Worm (Caenorhabditis elegans) whole organism, L1 larva: ENCODE results near the gene F09G2.1.

Source experiments
- C04F5.9 ChIP-seq: sonication (generic microtip); optimal IDR thresholded peaks from 2 replicates; lab custom pipeline; 2016; ENCODE audit warnings: missing genetic modification characterization, missing compliant biosample characterization
- C16A3.4 ChIP-seq: fragments of 150-350 bp; optimal IDR thresholded peaks from 2 replicates; lab custom pipeline; 2014; ENCODE audit warnings: missing biosample characterization, missing genetic modification characterization
- C34B4.2 ChIP-seq: sonication (generic microtip); optimal IDR thresholded peaks from 2 replicates; lab custom pipeline; 2017; ENCODE audit warnings: mild to moderate bottlenecking, missing genetic modification characterization, missing compliant biosample characterization
- F16B12.6 ChIP-seq: fragments of 150-350 bp; optimal IDR thresholded peaks from 2 replicates; lab custom pipeline; 2014; ENCODE audit warnings: missing biosample characterization, missing genetic modification characterization
- aha-1 ChIP-seq: fragments of 150-350 bp; optimal IDR thresholded peaks from 2 replicates; lab custom pipeline; 2014; ENCODE audit warnings: missing biosample characterization, missing genetic modification characterization
- aly-2 ChIP-seq: fragments of 150-350 bp; optimal IDR thresholded peaks from 2 replicates; lab custom pipeline; 2014; ENCODE audit warnings: missing biosample characterization, missing genetic modification characterization
- ceh-8 ChIP-seq: fragments of 200-800 bp; sonication (Bioruptor generic); optimal IDR thresholded peaks from 2 replicates; lab custom pipeline; 2018; ENCODE audit warnings: mild to moderate bottlenecking, missing genetic modification characterization, moderate library complexity, missing compliant biosample characterization
- ceh-82 ChIP-seq, 3 experiments: fragments of 150-350 bp in 1 of 3; sonication (generic microtip) in 2 of 3; optimal IDR thresholded peaks; 2 replicates each; lab custom pipeline; 2014 to 2017; ENCODE audit warnings: missing biosample characterization in 3 of 3, missing genetic modification characterization in 3 of 3
- ces-1 ChIP-seq: fragments of 150-350 bp; optimal IDR thresholded peaks from 2 replicates; lab custom pipeline; 2014; ENCODE audit warnings: missing biosample characterization, missing genetic modification reagents, missing genetic modification characterization
- dpl-1 ChIP-seq, 3 experiments: fragments of 150-350 bp in 2 of 3; sonication (generic microtip) in 1 of 3; optimal IDR thresholded peaks; 2 replicates each; lab custom pipeline; 2014 to 2017; ENCODE audit warnings: missing biosample characterization in 3 of 3, missing genetic modification characterization in 3 of 3, missing genetic modification reagents in 3 of 3
- efl-1 ChIP-seq, 4 experiments: fragments of 150-350 bp; optimal IDR thresholded peaks in 3 of 4; peaks in 1 of 4; 1 replicate in 1 of 4; 2 replicates in 3 of 4; lab custom pipeline; 2014; ENCODE audit warnings: missing biosample characterization in 2 of 4, missing genetic modification characterization in 2 of 4, missing genetic modification reagents in 2 of 4
- efl-3 ChIP-seq: fragments of 200-800 bp; sonication (Bioruptor generic); optimal IDR thresholded peaks from 2 replicates; lab custom pipeline; 2018; ENCODE audit warnings: mild to moderate bottlenecking, missing genetic modification characterization, missing compliant biosample characterization
- egl-13 ChIP-seq: sonication (generic microtip); optimal IDR thresholded peaks from 2 replicates; lab custom pipeline; 2016; ENCODE audit warnings: missing genotype, missing genetic modification reagents, missing genetic modification characterization, missing compliant biosample characterization
- elt-2 ChIP-seq: sonication (generic microtip); optimal IDR thresholded peaks from 2 replicates; lab custom pipeline; 2016; ENCODE audit warnings: missing genetic modification characterization, mild to moderate bottlenecking, inconsistent platforms, missing compliant biosample characterization, missing genetic modification reagents
- fkh-10 ChIP-seq: sonication (generic microtip); optimal IDR thresholded peaks from 2 replicates; lab custom pipeline; 2017; ENCODE audit warnings: missing biosample characterization, missing genetic modification reagents, missing genetic modification characterization
- hlh-17 ChIP-seq: fragments of 200-800 bp; sonication (Bioruptor generic); optimal IDR thresholded peaks from 2 replicates; lab custom pipeline; 2018; ENCODE audit warnings: missing genetic modification characterization, mild to moderate bottlenecking, missing compliant biosample characterization, moderate library complexity, borderline replicate concordance
- hpl-2 ChIP-seq: fragments of 150-350 bp; optimal IDR thresholded peaks from 2 replicates; lab custom pipeline; 2014; ENCODE audit warnings: missing biosample characterization, missing genetic modification reagents, missing genetic modification characterization
- isw-1 ChIP-seq: fragments of 200-800 bp; sonication (Bioruptor generic); IDR thresholded peaks from 2 replicates; pipeline ENCODE4 v1.3.6; 2022; ENCODE audit warnings: missing genetic modification characterization, missing compliant biosample characterization
- jun-1 ChIP-seq: fragments of 150-350 bp; optimal IDR thresholded peaks from 2 replicates; lab custom pipeline; 2014; ENCODE audit warnings: missing biosample characterization, missing genetic modification reagents, missing genetic modification characterization
- lin-13 ChIP-seq: fragments of 150-350 bp; optimal IDR thresholded peaks from 2 replicates; lab custom pipeline; 2014; ENCODE audit warnings: missing biosample characterization, missing genetic modification reagents, missing genetic modification characterization
- lin-15B ChIP-seq: fragments of 150-350 bp; sonication (generic microtip); optimal IDR thresholded peaks from 3 replicates; lab custom pipeline; 2014; ENCODE audit warnings: missing biosample characterization, missing genetic modification characterization
- lin-39 ChIP-seq: fragments of 150-350 bp; optimal IDR thresholded peaks from 2 replicates; lab custom pipeline; 2014; ENCODE audit warnings: missing biosample characterization, missing genetic modification reagents, missing genetic modification characterization
- lir-3 ChIP-seq: sonication (generic microtip); optimal IDR thresholded peaks from 2 replicates; lab custom pipeline; 2016; ENCODE audit warnings: mild to moderate bottlenecking, missing genetic modification characterization, moderate library complexity, missing compliant biosample characterization; ENCODE audit not compliant: poor library complexity
- mab-9 ChIP-seq: fragments of 200-800 bp; sonication (Bioruptor generic); IDR thresholded peaks from 2 replicates; pipeline ENCODE4 v1.3.6; 2022; ENCODE audit warnings: missing genetic modification reagents, missing genetic modification characterization, missing compliant biosample characterization
- nhr-11 ChIP-seq: fragments of 150-350 bp; optimal IDR thresholded peaks from 2 replicates; lab custom pipeline; 2014; ENCODE audit warnings: missing biosample characterization, missing genetic modification characterization
- nhr-20 ChIP-seq: sonication (generic microtip); optimal IDR thresholded peaks from 2 replicates; lab custom pipeline; 2016; ENCODE audit warnings: mild to moderate bottlenecking, missing genetic modification characterization, missing compliant biosample characterization
- nhr-237 ChIP-seq: fragments of 150-350 bp; optimal IDR thresholded peaks from 2 replicates; lab custom pipeline; 2014; ENCODE audit warnings: missing biosample characterization, missing genetic modification characterization
- nhr-77 ChIP-seq: fragments of 150-350 bp; optimal IDR thresholded peaks from 2 replicates; lab custom pipeline; 2014; ENCODE audit warnings: missing biosample characterization, missing genetic modification characterization
- pag-3 ChIP-seq: sonication (generic microtip); optimal IDR thresholded peaks from 2 replicates; lab custom pipeline; 2017; ENCODE audit warnings: missing genetic modification characterization, mild to moderate bottlenecking, missing compliant biosample characterization, antibody characterized with exemption, borderline replicate concordance; ENCODE audit not compliant: insufficient read depth
- pqm-1 ChIP-seq: sonication (generic microtip); optimal IDR thresholded peaks from 3 replicates; lab custom pipeline; 2017; ENCODE audit warnings: missing biosample characterization, missing genetic modification characterization
- rnt-1 ChIP-seq: sonication (generic microtip); optimal IDR thresholded peaks from 2 replicates; lab custom pipeline; 2016; ENCODE audit warnings: mild to moderate bottlenecking, missing genetic modification characterization, moderate library complexity, missing compliant biosample characterization
- snpc-4 ChIP-seq: fragments of 150-350 bp; optimal IDR thresholded peaks from 2 replicates; lab custom pipeline; 2014; ENCODE audit warnings: missing biosample characterization, missing genetic modification characterization
- sptf-1 ChIP-seq: fragments of 150-350 bp; optimal IDR thresholded peaks from 2 replicates; lab custom pipeline; 2014; ENCODE audit warnings: missing biosample characterization, missing genetic modification characterization
- tbx-2 ChIP-seq: sonication (generic microtip); optimal IDR thresholded peaks from 2 replicates; lab custom pipeline; 2016; ENCODE audit warnings: missing genetic modification characterization, missing compliant biosample characterization
- tlp-1 ChIP-seq: fragments of 150-350 bp; optimal IDR thresholded peaks from 2 replicates; lab custom pipeline; 2014; ENCODE audit warnings: missing biosample characterization, missing genetic modification characterization
- unc-30 ChIP-seq: sonication (generic microtip); optimal IDR thresholded peaks from 2 replicates; lab custom pipeline; 2017; ENCODE audit warnings: missing biosample characterization, missing genetic modification characterization
- unc-62 ChIP-seq: fragments of 150-350 bp; optimal IDR thresholded peaks from 2 replicates; lab custom pipeline; 2014; ENCODE audit warnings: missing biosample characterization, missing genetic modification reagents, missing genetic modification characterization
- unc-86 ChIP-seq: sonication (generic microtip); optimal IDR thresholded peaks from 2 replicates; lab custom pipeline; 2016; ENCODE audit warnings: missing genetic modification characterization, missing compliant biosample characterization
- vab-15 ChIP-seq: sonication (generic microtip); optimal IDR thresholded peaks from 2 replicates; lab custom pipeline; 2017; ENCODE audit warnings: missing genotype, mild to moderate bottlenecking, missing genetic modification characterization, missing compliant biosample characterization
- zag-1 ChIP-seq: fragments of 150-350 bp; optimal IDR thresholded peaks from 2 replicates; lab custom pipeline; 2014; ENCODE audit warnings: missing biosample characterization, missing genetic modification characterization

F09G2.1 gene

DNA sequence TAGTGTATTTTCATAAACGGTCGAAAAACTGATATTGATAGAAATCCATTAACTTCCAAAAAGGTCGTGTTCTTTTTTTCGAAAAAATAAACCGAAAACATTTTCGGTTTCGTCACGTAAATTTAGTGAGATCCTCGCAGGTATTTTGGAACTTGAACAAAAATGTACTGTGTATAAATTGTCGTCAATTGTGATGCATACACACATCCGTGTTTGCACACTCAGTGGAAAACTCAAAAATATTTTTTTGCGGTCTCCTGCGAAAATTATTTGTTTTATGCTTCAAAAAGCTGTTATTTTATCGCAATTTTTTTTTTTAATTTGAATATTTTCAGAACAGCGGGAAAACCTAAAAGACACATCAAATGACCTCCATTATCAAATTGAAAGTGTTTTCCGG is 21.2 kb upstream of the F09G2.1 start, which contains the start of gene cpsf-2 (continued):
- no peak for TF ChIP-seq rnt-1

ce11 chrV:7184549-7184948 is 15.5 kb upstream of the F09G2.1 start, which contains the start of gene pitr-5:
Gene pitr-5, plus strand, starts transcription at chrV:7184849.
- no peak for TF ChIP-seq rnt-1
- no peak for TF ChIP-seq C34B4.2 (tag; lab: Kevin White, UChicago)
- no peak for TF ChIP-seq tbx-2 (tag; lab: Kevin White, UChicago)
- no peak for TF ChIP-seq egl-13 (tag; lab: Kevin White, UChicago)
- TF ChIP-seq jun-1 (tag; lab: Kevin White, UChicago), result no peak
- TF ChIP-seq unc-62, result no peak
- no peak for TF ChIP-seq unc-30 (tag; lab: Kevin White, UChicago)
- no peak for TF ChIP-seq efl-1 (optimal IDR thresholded peaks at IDR 0.05; lab: Kevin White, UChicago)
- TF ChIP-seq efl-1 (GFP tag; optimal IDR thresholded peaks at IDR 0.05 in 1 of 2; lab: Kevin White, UChicago), result no peak
- no peak for TF ChIP-seq unc-86 (tag; lab: Kevin White, UChicago)

DNA sequence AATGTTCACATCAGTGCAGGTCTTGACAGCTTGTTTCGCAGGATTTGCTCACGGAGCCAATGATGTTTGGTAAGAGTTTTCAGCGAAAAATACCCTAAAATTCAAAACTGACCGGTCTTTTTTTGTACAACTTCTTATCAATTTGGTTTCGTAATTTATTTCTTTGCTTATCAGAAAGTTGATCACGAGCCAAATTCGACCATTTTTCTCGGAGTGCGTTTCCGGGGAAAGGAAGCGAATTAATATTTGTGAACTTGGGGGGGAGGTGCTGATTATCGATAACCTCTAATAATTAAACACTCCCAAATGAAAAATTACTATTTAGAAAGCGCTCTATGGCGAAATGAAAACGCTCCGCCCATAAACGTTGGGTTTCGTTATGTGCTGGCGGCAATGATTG is 13.4 kb upstream of the F09G2.1 start:
- no peak for TF ChIP-seq lin-15B (tag; lab: Kevin White, UChicago)
- peak; percentile 88 for TF ChIP-seq elt-2
- no peak for TF ChIP-seq mab-9
- TF ChIP-seq egl-13 (tag; lab: Kevin White, UChicago), result no peak
- TF ChIP-seq fkh-10 (GFP tag; lab: Kevin White, UChicago), result no peak
- no peak for TF ChIP-seq zag-1
- TF ChIP-seq rnt-1, result no peak
- peak; percentile 43 for TF ChIP-seq jun-1 (tag; lab: Kevin White, UChicago)
- TF ChIP-seq unc-62, result no peak
- TF ChIP-seq tlp-1 (tag; lab: Kevin White, UChicago), result no peak

ce11 chrV:7187295-7187694 is 12.7 kb upstream of the F09G2.1 start:
- TF ChIP-seq hlh-17 (no peak), nhr-237 (no peak), tbx-2 (tag; lab: Kevin White, UChicago) (no peak), lin-13 (no peak), vab-15 (tag; lab: Kevin White, UChicago) (no peak), nhr-11 (tag; lab: Kevin White, UChicago) (no peak), dpl-1 (GFP tag; optimal IDR thresholded peaks at IDR 0.05; lab: Kevin White, UChicago) (no peak), unc-30 (tag; lab: Kevin White, UChicago) (no peak), efl-3 (no peak), pqm-1 (tag; lab: Kevin White, UChicago) (no peak), ceh-82 (tag; optimal IDR thresholded peaks at IDR 0.05; lab: Kevin White, UChicago) (no peak), lir-3 (tag; lab: Kevin White, UChicago) (no peak), pag-3 (tag; lab: Kevin White, UChicago) (no peak)

DNA sequence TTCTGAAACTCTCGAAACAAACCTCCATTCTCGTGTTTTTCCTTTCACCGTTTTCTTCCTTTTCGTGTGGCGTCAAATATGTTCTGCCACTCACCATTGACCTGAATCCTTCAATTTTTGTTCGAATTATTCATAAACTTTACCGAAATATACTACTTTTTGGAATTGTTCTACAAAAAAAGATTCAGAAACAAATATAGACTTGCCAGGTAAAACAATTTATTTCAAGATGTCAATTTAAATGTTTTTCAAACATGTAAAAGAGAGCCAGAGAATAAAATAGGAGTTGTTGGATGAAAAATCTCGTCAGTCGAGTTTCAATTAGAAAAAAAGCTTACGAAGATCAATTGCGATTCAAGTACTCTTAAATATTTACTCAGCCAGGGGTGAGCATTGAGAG is 6.5 kb upstream of the F09G2.1 start, which contains the start of gene F09G2.8:
TSS of gene F09G2.8 (minus strand) at position 101 of the 400 bp plus-strand sequence.
- no peak for TF ChIP-seq lin-39 (tag; lab: Kevin White, UChicago)

- TF ChIP-seq F16B12.6 (no peak), hpl-2 (GFP tag; lab: Kevin White, UChicago) (no peak), aly-2 (tag; lab: Kevin White, UChicago) (no peak), nhr-20 (tag; lab: Kevin White, UChicago) (no peak), nhr-77 (no peak), snpc-4 (no peak), ceh-8 (no peak), isw-1 (GFP tag; lab: Robert Waterston, UW) (no peak), aha-1 (tag; lab: Kevin White, UChicago) (no peak), C16A3.4 (no peak), C04F5.9 (tag; lab: Kevin White, UChicago) (no peak), C34B4.2 (tag; lab: Kevin White, UChicago) (no peak), vab-15 (tag; lab: Kevin White, UChicago) (no peak), sptf-1 (no peak), pag-3 (tag; lab: Kevin White, UChicago) (no peak), ces-1 (GFP tag; lab: Kevin White, UChicago) (no peak)
Measured at ce11 chrV:7194818-7195217, 5.2 kb upstream of the F09G2.1 start.
